Fruit fly (Drosophila melanogaster): Measurements from ENCODE around the gene Strump.

The Strump gene

DNA sequence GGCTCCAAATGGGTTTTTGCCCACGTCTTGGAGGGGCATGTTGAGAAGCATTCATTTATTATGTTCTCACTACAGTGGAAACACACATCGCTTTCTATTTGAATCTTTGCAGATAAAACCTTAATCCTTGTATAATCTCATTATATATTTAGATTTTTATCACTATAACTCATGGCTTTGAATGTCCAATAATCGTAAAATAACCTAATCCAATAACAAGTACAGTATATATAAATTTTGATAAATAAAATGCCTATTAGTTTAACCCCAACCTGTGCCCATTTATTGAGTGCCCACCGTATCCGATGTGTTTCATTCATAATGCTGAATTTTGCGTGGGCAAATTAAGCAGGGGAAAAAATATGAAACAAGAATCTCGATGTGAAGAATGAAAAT lies 24.7 kb downstream of the Strump start (continued):
- TF ChIP-seq Nf-YC (tag; optimal IDR thresholded peaks at IDR 0.05), result peak; percentile 58
- peak; percentile 4 for TF ChIP-seq Ssrp (tag; optimal IDR thresholded peaks at IDR 0.05)
- no peak; the same call in 1 of the 2 replicates for TF ChIP-seq seq (GFP tag; IDR thresholded peaks at IDR 0.05)
- TF ChIP-seq sr (GFP tag; IDR thresholded peaks at IDR 0.05), result peak; percentile 37; the same call in 1 of the 3 replicates
- TF ChIP-seq CG4617 (GFP tag; optimal IDR thresholded peaks at IDR 0.05; ENCODE audit: borderline replicate concordance), result no peak
- TF ChIP-seq ac (GFP tag; optimal IDR thresholded peaks at IDR 0.05), result no peak
- peak; percentile 54 for TF ChIP-seq fd3F (GFP tag; optimal IDR thresholded peaks at IDR 0.05)
- TF ChIP-seq Mad (GFP tag; optimal IDR thresholded peaks at IDR 0.05), result no peak
- peak; percentile 29 for TF ChIP-seq CG10209 (GFP tag; optimal IDR thresholded peaks at IDR 0.05)
- peak; percentile 65 for TF ChIP-seq gem (tag; optimal IDR thresholded peaks at IDR 0.05)
- no peak for TF ChIP-seq hbn (GFP tag; IDR thresholded peaks at IDR 0.05; ENCODE audit: partially characterized antibody)
- 0 out of 3 replicates have a peak, but pooled peaks have one; percentile 17 for TF ChIP-seq CG7357 (GFP tag; IDR thresholded peaks at IDR 0.05)
- no peak for TF ChIP-seq CG11093 (GFP tag; IDR thresholded peaks at IDR 0.05)
- peak in 1 of 3 experiments; percentile 12 for TF ChIP-seq lola (GFP tag; optimal IDR thresholded peaks at IDR 0.05)
- peak; percentile 19 for TF ChIP-seq Fer2 (tag; optimal IDR thresholded peaks at IDR 0.05)
- TF ChIP-seq CG9817 (tag; optimal IDR thresholded peaks at IDR 0.05), result peak; percentile 60
- TF ChIP-seq CG17359 (tag; optimal IDR thresholded peaks at IDR 0.05), result peak; percentile 18
- no peak for TF ChIP-seq TFAM (GFP tag; optimal IDR thresholded peaks at IDR 0.05)
- TF ChIP-seq HmgZ (tag; optimal IDR thresholded peaks at IDR 0.05), result peak; percentile 24
- TF ChIP-seq oc (tag; optimal IDR thresholded peaks at IDR 0.05), result no peak
- TF ChIP-seq crc (GFP tag; optimal IDR thresholded peaks at IDR 0.05), result no peak
- TF ChIP-seq CG12219 (GFP tag; optimal IDR thresholded peaks at IDR 0.05), result no peak
- no peak for TF ChIP-seq CG12744 (GFP tag; optimal IDR thresholded peaks at IDR 0.05)
- peak; percentile 1 for TF ChIP-seq CG18476 (GFP tag; optimal IDR thresholded peaks at IDR 0.05)
- no peak for TF ChIP-seq Six4 (GFP tag; optimal IDR thresholded peaks at IDR 0.05)
- TF ChIP-seq CG12155 (GFP tag; optimal IDR thresholded peaks at IDR 0.05), result peak; percentile 49
- peak; percentile 70 for TF ChIP-seq CG10543 (GFP tag; optimal IDR thresholded peaks at IDR 0.05)
- TF ChIP-seq vvl (GFP tag; IDR thresholded peaks at IDR 0.05), result no peak
- no peak for TF ChIP-seq inv (GFP tag; IDR thresholded peaks at IDR 0.05; ENCODE audit: partially characterized antibody)
- no peak for TF ChIP-seq tx (GFP tag; optimal IDR thresholded peaks at IDR 0.05)
- TF ChIP-seq cas (GFP tag; IDR thresholded peaks at IDR 0.05), result 0 out of 2 replicates have a peak, but pooled peaks have one; percentile 43
- TF ChIP-seq CG12769 (tag; optimal IDR thresholded peaks at IDR 0.05), result no peak
- TF ChIP-seq CG13624 (GFP tag; optimal IDR thresholded peaks at IDR 0.05), result peak; percentile 28
- TF ChIP-seq CG31365 (tag; optimal IDR thresholded peaks at IDR 0.05), result no peak
- TF ChIP-seq sug (tag; optimal IDR thresholded peaks at IDR 0.05), result peak; percentile 47
- peak; percentile 63; the same call in 1 of the 2 replicates for TF ChIP-seq Ptx1 (GFP tag; IDR thresholded peaks at IDR 0.05)
- TF ChIP-seq unc-4 (GFP tag; IDR thresholded peaks at IDR 0.05; ENCODE audit: partially characterized antibody), result no peak
- no peak for TF ChIP-seq CG17568 (GFP tag; optimal IDR thresholded peaks at IDR 0.05)
- 0 out of 4 replicates have a peak, but pooled peaks have one; percentile 13 for TF ChIP-seq Gug (GFP tag; IDR thresholded peaks at IDR 0.05)
- TF ChIP-seq row (GFP tag; IDR thresholded peaks at IDR 0.05), result peak; percentile 79
- TF ChIP-seq dmrt99B (tag; optimal IDR thresholded peaks at IDR 0.05), result peak; percentile 39
- TF ChIP-seq CG18262 (tag; optimal IDR thresholded peaks at IDR 0.05), result peak; percentile 6
- TF ChIP-seq Dek (tag; optimal IDR thresholded peaks at IDR 0.05), result peak; percentile 55
- TF ChIP-seq run (tag; optimal IDR thresholded peaks at IDR 0.05), result no peak
- TF ChIP-seq Fer1 (GFP tag; optimal IDR thresholded peaks at IDR 0.05), result peak; percentile 71
- peak; percentile 12 for TF ChIP-seq D19B (GFP tag; optimal IDR thresholded peaks at IDR 0.05)
- TF ChIP-seq CG7839 (tag; optimal IDR thresholded peaks at IDR 0.05), result peak; percentile 64
- TF ChIP-seq CG12659 (GFP tag; optimal IDR thresholded peaks at IDR 0.05), result peak; percentile 37
- no peak for TF ChIP-seq tll (GFP tag; optimal IDR thresholded peaks at IDR 0.05)
- no peak for TF ChIP-seq yki (optimal IDR thresholded peaks at IDR 0.05)
